Worm (Caenorhabditis elegans): ENCODE results near the gene icd-1.

The icd-1 gene

ce11 chrII:6609315-6609842, 20.9 kb upstream of the icd-1 start, which contains the start of gene epg-5:
Gene epg-5, minus strand, starts transcription at chrII:6609365.
- TF ChIP-seq unc-62 (GFP tag; optimal IDR thresholded peaks at IDR 0.05): no peak

DNA sequence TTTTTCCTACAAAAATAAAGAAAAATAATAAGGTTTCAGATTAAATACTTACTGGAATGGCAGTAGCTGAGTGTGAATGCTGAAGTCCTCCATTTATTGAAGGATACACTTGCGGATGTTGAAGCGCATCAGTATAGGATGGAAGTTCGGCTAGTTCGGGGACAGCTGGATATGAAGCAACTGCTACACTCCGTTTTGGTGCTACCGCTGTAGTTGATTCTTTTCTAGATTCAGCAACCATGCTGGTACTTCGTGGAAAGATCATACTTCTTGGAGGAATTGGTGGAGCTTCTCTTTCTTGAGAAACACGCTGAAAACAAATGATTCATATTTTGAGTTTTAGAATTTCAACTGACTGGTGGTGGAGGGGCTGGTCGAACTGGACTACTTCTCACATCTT, 20.2 kb upstream of the icd-1 start:
- no peak for TF ChIP-seq unc-62 (GFP tag; optimal IDR thresholded peaks at IDR 0.05)

ce11 chrII:6600973-6601372, 12.5 kb upstream of the icd-1 start, which contains the start of gene vps-33.2:
Gene vps-33.2, plus strand, starts transcription at chrII:6601216.
- TF ChIP-seq unc-62 (GFP tag; optimal IDR thresholded peaks at IDR 0.05): no peak

ce11 chrII:6598050-6598449, 9.6 kb upstream of the icd-1 start, which contains the start of gene dnj-8:
Gene dnj-8, minus strand, starts transcription at chrII:6598080.
- TF ChIP-seq unc-62 (GFP tag; optimal IDR thresholded peaks at IDR 0.05): no peak

DNA sequence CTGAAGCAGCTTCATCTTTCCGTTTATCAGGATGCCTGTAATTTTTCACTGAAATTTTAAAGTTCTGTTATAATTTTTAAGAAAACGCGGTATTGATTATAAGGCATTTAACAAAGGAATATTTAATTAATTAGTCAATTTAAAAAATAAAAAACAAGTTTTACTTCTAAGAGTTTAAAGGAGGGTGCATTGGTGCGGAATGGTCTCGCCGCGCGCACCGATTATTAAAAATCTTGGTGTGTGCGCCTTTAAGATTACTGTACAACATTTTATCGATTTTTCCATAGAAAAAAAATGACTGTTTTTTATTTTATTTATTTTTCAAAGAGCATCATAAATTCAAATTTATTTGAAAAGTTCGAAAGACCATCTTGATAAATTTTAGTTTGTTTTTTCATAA, 9.1 kb upstream of the icd-1 start:
- TF ChIP-seq unc-62 (GFP tag; optimal IDR thresholded peaks at IDR 0.05): no peak

ce11 chrII:6594151-6594550, 5.7 kb upstream of the icd-1 start, which contains the start of gene aipr-1:
Gene aipr-1, minus strand, starts transcription at chrII:6594251.
- TF ChIP-seq unc-62 (GFP tag; optimal IDR thresholded peaks at IDR 0.05): no peak

DNA sequence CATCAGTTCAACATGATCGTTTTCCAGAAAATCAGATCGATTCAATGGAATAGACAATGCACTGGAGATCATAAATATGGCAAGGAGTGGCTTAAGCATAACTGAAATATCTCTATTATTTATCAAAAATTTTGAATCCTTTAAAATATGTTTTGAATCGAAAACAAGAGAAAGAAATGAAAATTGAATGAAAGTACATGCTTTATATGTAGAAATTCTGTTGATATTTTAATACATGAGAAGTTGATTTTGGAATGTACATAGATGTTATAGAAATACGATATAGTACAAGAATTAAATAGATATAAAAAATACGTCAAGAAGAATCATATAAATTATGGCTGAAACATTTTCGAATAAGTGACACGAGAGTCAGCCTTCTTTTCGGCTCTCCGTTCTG, 3.8 kb upstream of the icd-1 start, which contains the start of gene C56C10.9:
Gene C56C10.9, minus strand, starts transcription at position 101 of the 400 bp plus-strand sequence.
- no peak for TF ChIP-seq unc-62 (GFP tag; optimal IDR thresholded peaks at IDR 0.05)

ce11 chrII:6591000-6591399, 2.5 kb upstream of the icd-1 start:
- no peak for TF ChIP-seq unc-62 (GFP tag; optimal IDR thresholded peaks at IDR 0.05)

DNA sequence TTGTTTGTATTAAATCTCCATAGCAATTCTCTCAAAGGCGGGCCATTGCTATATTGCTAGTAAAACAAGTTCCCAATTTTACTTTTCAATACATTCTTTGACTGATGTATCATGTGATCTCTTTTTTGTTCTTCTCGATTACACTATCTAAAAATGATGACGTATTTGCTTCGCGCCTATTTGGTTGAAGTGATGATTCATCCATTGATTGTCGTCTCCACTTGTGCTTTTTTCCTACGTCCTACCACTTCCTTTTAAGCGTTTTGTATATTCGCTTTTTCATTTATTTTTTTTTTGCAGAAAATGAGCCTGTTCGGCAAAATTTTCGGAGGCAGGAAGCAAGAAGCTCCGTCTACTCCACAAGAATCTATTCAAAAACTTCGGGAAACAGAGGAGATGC, 953 bp upstream of the icd-1 start, which contains the start of gene vps-32.1:
Gene vps-32.1, plus strand, starts transcription at position 301 of the 400 bp plus-strand sequence.
- TF ChIP-seq unc-62 (GFP tag; optimal IDR thresholded peaks at IDR 0.05): no peak

DNA sequence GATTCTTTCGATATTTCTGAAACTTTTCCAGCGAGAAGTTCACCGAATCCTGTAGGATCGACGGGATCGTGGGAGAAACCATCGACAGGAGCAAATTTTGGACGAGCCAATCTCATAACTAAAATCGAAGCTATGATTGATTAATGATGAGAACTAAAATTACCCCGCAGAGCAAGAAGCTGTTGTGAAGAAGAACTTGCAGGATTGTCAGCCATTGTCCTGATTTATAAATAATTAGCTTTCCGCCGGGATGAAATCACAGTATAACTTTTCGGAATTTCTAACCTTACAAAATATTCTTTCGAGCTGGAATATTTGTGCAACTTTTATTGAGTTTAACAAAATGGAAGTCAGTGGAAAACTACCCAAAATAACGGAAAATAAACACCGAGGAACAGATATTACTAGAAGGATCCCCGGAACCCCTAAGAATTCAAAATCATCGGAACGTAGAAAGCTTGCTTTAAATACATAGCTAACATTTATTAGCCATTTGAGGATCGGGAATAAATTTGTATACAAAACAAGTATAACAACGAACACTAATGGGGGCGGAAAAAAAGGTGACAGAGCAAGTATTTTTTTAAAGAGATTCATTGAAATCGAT, 1.1 kb downstream of the icd-1 start, which contains the start of gene C56C10.7:
Gene C56C10.7, minus strand, starts transcription at position 312 of the 607 bp plus-strand sequence.
- no peak for TF ChIP-seq unc-62 (GFP tag; optimal IDR thresholded peaks at IDR 0.05)

ce11 chrII:6582758-6583157, 5.7 kb downstream of the icd-1 start, which contains the start of gene C56C10.4:
Gene C56C10.4, plus strand, starts transcription at chrII:6583058.
- no peak for TF ChIP-seq unc-62 (GFP tag; optimal IDR thresholded peaks at IDR 0.05)

DNA sequence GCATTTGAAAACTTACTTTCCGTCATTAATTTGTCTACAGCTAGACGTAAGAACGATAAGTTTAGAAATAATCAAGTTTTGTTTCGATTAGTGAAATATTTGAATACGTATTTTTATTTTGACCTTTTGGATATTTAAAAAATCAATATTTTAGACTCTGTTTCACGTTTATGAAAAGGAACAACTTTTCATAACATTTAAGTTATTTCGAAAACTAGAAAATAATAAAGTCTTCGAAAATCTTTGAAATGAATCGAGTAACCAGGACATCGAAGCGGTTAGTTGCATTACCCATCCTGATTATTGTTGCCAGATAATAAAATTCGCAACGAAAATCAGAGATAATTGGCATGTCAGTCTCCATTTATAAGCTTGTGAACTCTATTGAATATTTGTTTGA, 7.2 kb downstream of the icd-1 start, which contains the start of gene C56C10.6:
Gene C56C10.6, minus strand, starts transcription at position 101 of the 400 bp plus-strand sequence.
- no peak for TF ChIP-seq unc-62 (GFP tag; optimal IDR thresholded peaks at IDR 0.05)

DNA sequence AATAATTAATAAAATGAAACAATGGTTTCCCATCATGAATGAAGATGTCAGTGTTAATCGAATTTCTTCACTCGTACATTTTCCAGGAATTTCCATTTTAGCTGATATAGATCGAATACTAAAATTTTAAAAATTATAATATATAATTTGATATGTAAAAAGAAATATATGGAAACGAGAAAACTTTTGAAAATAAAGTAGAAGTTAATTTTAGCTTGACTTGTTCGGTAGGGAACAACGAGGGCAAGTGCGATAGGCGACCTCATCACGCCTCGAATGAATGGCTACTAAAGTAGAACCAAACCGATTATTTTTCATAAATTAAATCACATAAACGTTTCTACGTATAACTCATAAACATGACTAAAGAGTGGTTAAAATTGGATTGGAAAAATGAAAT, 10.1 kb downstream of the icd-1 start, which contains the start of gene sra-31:
Gene sra-31, minus strand, starts transcription at position 101 of the 400 bp plus-strand sequence.
- no peak for TF ChIP-seq unc-62 (GFP tag; optimal IDR thresholded peaks at IDR 0.05)

- no peak for TF ChIP-seq unc-62 (GFP tag; optimal IDR thresholded peaks at IDR 0.05)
These were observed 12.8 kb downstream of the icd-1 start, which contains the start of gene sra-29 for ce11 chrII:6575647-6576046. Gene sra-29, minus strand, starts transcription at chrII:6575747.

DNA sequence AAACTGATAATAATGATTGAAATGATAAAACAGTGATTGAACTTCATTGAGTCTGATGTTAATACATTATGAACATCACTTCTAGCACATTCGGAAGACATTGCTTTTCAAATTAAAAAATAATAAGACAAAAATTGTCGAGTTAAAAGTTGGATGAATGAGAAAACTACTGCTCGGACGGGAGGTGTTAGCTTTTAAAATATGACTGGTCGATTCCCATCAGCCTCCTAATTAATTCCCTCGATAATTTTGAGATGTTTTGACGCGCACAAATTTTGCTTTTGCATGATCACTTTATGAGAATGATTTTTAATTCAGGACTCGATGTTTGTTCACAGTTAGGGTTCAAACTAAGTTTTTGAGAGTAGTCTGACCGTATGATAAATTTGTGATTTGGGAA, 14.8 kb downstream of the icd-1 start, which contains the start of gene sra-28:
Gene sra-28, minus strand, starts transcription at position 101 of the 400 bp plus-strand sequence.
- no peak for TF ChIP-seq unc-62 (GFP tag; optimal IDR thresholded peaks at IDR 0.05)

DNA sequence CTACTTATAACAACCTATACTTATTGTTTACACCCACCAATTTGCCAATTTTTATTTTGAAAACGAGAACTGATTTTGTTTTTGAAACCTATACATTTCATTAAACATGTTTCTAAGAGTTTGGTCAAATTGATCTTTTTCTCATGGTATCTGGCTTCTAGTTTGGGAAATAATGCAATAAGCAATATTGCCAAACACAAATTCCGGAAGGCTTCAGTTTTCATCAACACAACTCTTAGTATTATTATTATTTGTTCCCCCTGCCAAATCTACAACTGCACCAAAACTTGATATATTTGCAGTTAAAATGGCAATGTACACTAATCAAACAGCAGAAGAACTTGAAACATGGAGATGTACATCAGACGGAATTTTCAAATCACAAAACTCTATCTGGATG, 19.7 kb downstream of the icd-1 start, which contains the start of gene sra-27:
Gene sra-27, plus strand, starts transcription at position 301 of the 400 bp plus-strand sequence.
- no peak for TF ChIP-seq unc-62 (GFP tag; optimal IDR thresholded peaks at IDR 0.05)
